Worm (Caenorhabditis elegans) whole organism, L1 larva: ENCODE results near the gene C04G6.11.

Experiments used
- elt-2 ChIP-seq: sonication (generic microtip); optimal IDR thresholded peaks from 2 replicates; lab custom pipeline; 2016; ENCODE audit warnings: missing genetic modification characterization, mild to moderate bottlenecking, inconsistent platforms, missing compliant biosample characterization, missing genetic modification reagents
- lin-15B ChIP-seq: fragments of 150-350 bp; sonication (generic microtip); optimal IDR thresholded peaks from 3 replicates; lab custom pipeline; 2014; ENCODE audit warnings: missing biosample characterization, missing genetic modification characterization
- lin-39 ChIP-seq: fragments of 150-350 bp; optimal IDR thresholded peaks from 2 replicates; lab custom pipeline; 2014; ENCODE audit warnings: missing biosample characterization, missing genetic modification reagents, missing genetic modification characterization
- lir-3 ChIP-seq: sonication (generic microtip); optimal IDR thresholded peaks from 2 replicates; lab custom pipeline; 2016; ENCODE audit warnings: mild to moderate bottlenecking, missing genetic modification characterization, moderate library complexity, missing compliant biosample characterization; ENCODE audit not compliant: poor library complexity
- mef-2 ChIP-seq: fragments of 150-350 bp; optimal IDR thresholded peaks from 2 replicates; lab custom pipeline; 2014; ENCODE audit warnings: missing biosample characterization, missing genetic modification characterization
- nhr-19 ChIP-seq: fragments of 200-800 bp; sonication (Bioruptor generic); conservative IDR thresholded peaks from 2 replicates; pipeline ENCODE4 v1.3.6; 2022; ENCODE audit warnings: missing genetic modification characterization, missing compliant biosample characterization
- nhr-47 ChIP-seq: sonication (generic microtip); optimal IDR thresholded peaks from 2 replicates; lab custom pipeline; 2016; ENCODE audit warnings: mild to moderate bottlenecking, missing genetic modification characterization, moderate library complexity, missing compliant biosample characterization
- nhr-90 ChIP-seq: sonication (generic microtip); optimal IDR thresholded peaks from 2 replicates; lab custom pipeline; 2016; ENCODE audit warnings: mild to moderate bottlenecking, missing genetic modification characterization, missing compliant biosample characterization; ENCODE audit not compliant: poor library complexity
- pqm-1 ChIP-seq: sonication (generic microtip); optimal IDR thresholded peaks from 3 replicates; lab custom pipeline; 2017; ENCODE audit warnings: missing biosample characterization, missing genetic modification characterization
- zag-1 ChIP-seq: fragments of 150-350 bp; optimal IDR thresholded peaks from 2 replicates; lab custom pipeline; 2014; ENCODE audit warnings: missing biosample characterization, missing genetic modification characterization

ce11 chrII:5099034-5099433 lies 4.6 kb downstream of the C04G6.11 start:
- TF ChIP-seq lin-39 (tag; lab: Kevin White, UChicago) (no peak), pqm-1 (tag; lab: Kevin White, UChicago) (no peak), mef-2 (no peak), nhr-90 (no peak), lir-3 (tag; lab: Kevin White, UChicago) (no peak), nhr-47 (tag; lab: Kevin White, UChicago) (no peak), zag-1 (tag; lab: Kevin White, UChicago) (no peak), lin-15B (tag; lab: Kevin White, UChicago) (no peak), elt-2 (no peak), nhr-19 (GFP tag; lab: Robert Waterston, UW) (no peak)
